Worm (Caenorhabditis elegans) whole organism, young adult: ENCODE results near the gene his-48.

ENCODE experiments used
- F33H1.4 ChIP-seq: fragments of 200-800 bp; sonication (Bioruptor generic); IDR thresholded peaks from 2 replicates; pipeline ENCODE4 v1.3.6; 2022; ENCODE audit warnings: missing genetic modification reagents, missing genetic modification characterization, missing compliant biosample characterization
- F39B2.1 ChIP-seq: fragments of 200-800 bp; sonication (Bioruptor generic); IDR thresholded peaks from 2 replicates; pipeline ENCODE4 v1.3.6; 2022; ENCODE audit warnings: missing genetic modification reagents, missing genetic modification characterization, missing compliant biosample characterization
- F49E8.2 ChIP-seq: sonication (generic microtip); optimal IDR thresholded peaks from 3 replicates; lab custom pipeline; 2017; ENCODE audit warnings: missing genetic modification characterization, mild to moderate bottlenecking, missing compliant biosample characterization, antibody characterized with exemption, moderate library complexity; ENCODE audit not compliant: insufficient read depth
- ceh-40 ChIP-seq: fragments of 200-800 bp; sonication (Bioruptor generic); IDR thresholded peaks from 2 replicates; pipeline ENCODE4 v1.3.6; 2022; ENCODE audit warnings: missing genetic modification characterization, missing compliant biosample characterization
- dpl-1 ChIP-seq: fragments of 150-350 bp; optimal IDR thresholded peaks from 2 replicates; lab custom pipeline; 2014; ENCODE audit warnings: missing biosample characterization, missing genetic modification reagents, missing genetic modification characterization
- ets-4 ChIP-seq: fragments of 200-800 bp; sonication (Bioruptor generic); optimal IDR thresholded peaks from 2 replicates; lab custom pipeline; 2018; ENCODE audit warnings: mild to moderate bottlenecking, missing genetic modification characterization, missing compliant biosample characterization
- lag-1 ChIP-seq: fragments of 200-800 bp; sonication (Bioruptor generic); IDR thresholded peaks from 2 replicates; pipeline ENCODE4 v1.3.6; 2022; ENCODE audit warnings: missing genetic modification reagents, missing genetic modification characterization, missing compliant biosample characterization
- lsy-27 ChIP-seq: sonication (generic microtip); optimal IDR thresholded peaks from 2 replicates; lab custom pipeline; 2017; ENCODE audit warnings: missing genetic modification characterization, mild to moderate bottlenecking, missing compliant biosample characterization, antibody characterized with exemption, missing genotype, borderline replicate concordance; ENCODE audit not compliant: insufficient read depth
- sea-2 ChIP-seq: fragments of 200-800 bp; sonication (Bioruptor generic); IDR thresholded peaks from 2 replicates; pipeline ENCODE4 v1.3.6; 2022; ENCODE audit warnings: missing genetic modification characterization, missing compliant biosample characterization
- unc-130 ChIP-seq: sonication (generic microtip); optimal IDR thresholded peaks from 2 replicates; lab custom pipeline; 2016; ENCODE audit warnings: missing genetic modification reagents, missing genetic modification characterization, missing compliant biosample characterization

ce11 chrIV:11307770-11308169 is 16.8 kb upstream of the his-48 start:
- TF ChIP-seq sea-2 (GFP tag; lab: Robert Waterston, UW) (no peak), lag-1 (GFP tag; lab: Robert Waterston, UW) (no peak), ceh-40 (no peak), F49E8.2 (tag; lab: Kevin White, UChicago) (no peak), lsy-27 (tag; lab: Kevin White, UChicago) (no peak), dpl-1 (GFP tag; lab: Kevin White, UChicago) (no peak), F39B2.1 (GFP tag; lab: Robert Waterston, UW) (no peak), ets-4 (GFP tag; lab: Kevin White, UChicago) (no peak), F33H1.4 (no peak), unc-130 (GFP tag; lab: Kevin White, UChicago) (no peak)
